Worm (Caenorhabditis elegans) whole organism, young adult: Measurements from ENCODE around the gene srx-51.

Source experiments
- B0019.2 ChIP-seq: fragments of 200-800 bp; sonication (Bioruptor generic); conservative IDR thresholded peaks from 2 replicates; pipeline ENCODE4 v1.3.6; 2022; ENCODE audit warnings: missing genetic modification reagents, missing genetic modification characterization, missing compliant biosample characterization
- B0035.1 ChIP-seq: sonication (generic microtip); optimal IDR thresholded peaks from 2 replicates; lab custom pipeline; 2016; ENCODE audit warnings: missing genetic modification characterization, mild to moderate bottlenecking, missing compliant biosample characterization, missing genotype, missing genetic modification reagents
- B0261.1 ChIP-seq: sonication (generic microtip); optimal IDR thresholded peaks from 2 replicates; lab custom pipeline; 2016; ENCODE audit warnings: mild to moderate bottlenecking, missing genetic modification characterization, moderate library complexity, missing compliant biosample characterization
- B0336.3 ChIP-seq: fragments of 200-800 bp; sonication (Bioruptor generic); IDR thresholded peaks from 2 replicates; pipeline ENCODE4 v1.3.6; 2022; ENCODE audit warnings: missing genetic modification characterization, missing compliant biosample characterization
- C06A6.2 ChIP-seq: fragments of 200-800 bp; sonication (Bioruptor generic); conservative IDR thresholded peaks from 2 replicates; pipeline ENCODE4 v1.3.6; 2022; ENCODE audit warnings: missing genetic modification characterization, missing compliant biosample characterization
- C17E4.6 ChIP-seq: fragments of 200-800 bp; sonication (Bioruptor generic); IDR thresholded peaks from 2 replicates; pipeline ENCODE4 v1.3.6; 2022; ENCODE audit warnings: missing genetic modification reagents, missing genetic modification characterization, missing compliant biosample characterization
- F52B5.7 ChIP-seq: sonication (generic microtip); optimal IDR thresholded peaks from 2 replicates; lab custom pipeline; 2016; ENCODE audit warnings: mild to moderate bottlenecking, missing genetic modification characterization, missing compliant biosample characterization
- F57C9.4 ChIP-seq: sonication (generic microtip); optimal IDR thresholded peaks from 2 replicates; lab custom pipeline; 2017; ENCODE audit warnings: mild to moderate bottlenecking, missing genetic modification characterization, missing compliant biosample characterization
- K12H6.12 ChIP-seq: fragments of 200-800 bp; sonication (Bioruptor generic); optimal IDR thresholded peaks from 2 replicates; lab custom pipeline; 2018; ENCODE audit warnings: mild to moderate bottlenecking, missing genetic modification characterization, missing compliant biosample characterization
- T07F8.4 ChIP-seq: sonication (generic microtip); optimal IDR thresholded peaks from 2 replicates; lab custom pipeline; 2016; ENCODE audit warnings: mild to moderate bottlenecking, missing genetic modification characterization, moderate library complexity, missing compliant biosample characterization
- Y53F4B.3 ChIP-seq: fragments of 200-800 bp; sonication (Bioruptor generic); IDR thresholded peaks from 2 replicates; pipeline ENCODE4 v1.3.6; 2022; ENCODE audit warnings: missing genetic modification reagents, missing genetic modification characterization, missing compliant biosample characterization
- Y95B8A.8 ChIP-seq: fragments of 200-800 bp; sonication (Bioruptor generic); IDR thresholded peaks from 2 replicates; pipeline ENCODE4 v1.3.6; 2022; ENCODE audit warnings: missing genetic modification reagents, missing genetic modification characterization, missing compliant biosample characterization
- aptf-2 ChIP-seq: fragments of 200-800 bp; sonication (Bioruptor generic); conservative IDR thresholded peaks from 2 replicates; pipeline ENCODE4 v1.3.6; 2022; ENCODE audit warnings: missing genetic modification reagents, missing genetic modification characterization, missing compliant biosample characterization
- atf-7 ChIP-seq: sonication (generic microtip); optimal IDR thresholded peaks from 2 replicates; lab custom pipeline; 2017; ENCODE audit warnings: mild to moderate bottlenecking, missing genetic modification characterization, missing compliant biosample characterization
- bed-1 ChIP-seq: fragments of 200-800 bp; sonication (Bioruptor generic); IDR thresholded peaks from 2 replicates; pipeline ENCODE4 v1.3.6; 2022; ENCODE audit warnings: missing genetic modification reagents, missing genetic modification characterization, missing compliant biosample characterization
- ceh-100 ChIP-seq: fragments of 200-800 bp; sonication (Bioruptor generic); IDR thresholded peaks from 2 replicates; pipeline ENCODE4 v1.3.6; 2022; ENCODE audit warnings: missing genetic modification reagents, missing genetic modification characterization, missing compliant biosample characterization
- ceh-79 ChIP-seq: sonication (generic microtip); optimal IDR thresholded peaks from 2 replicates; lab custom pipeline; 2017; ENCODE audit warnings: mild to moderate bottlenecking, missing genetic modification characterization, missing compliant biosample characterization
- chd-7 ChIP-seq: sonication (generic microtip); optimal IDR thresholded peaks from 2 replicates; lab custom pipeline; 2016; ENCODE audit warnings: mild to moderate bottlenecking, missing genetic modification characterization, moderate library complexity, missing compliant biosample characterization
- dpl-1 ChIP-seq: fragments of 150-350 bp; optimal IDR thresholded peaks from 2 replicates; lab custom pipeline; 2014; ENCODE audit warnings: missing biosample characterization, missing genetic modification reagents, missing genetic modification characterization
- egl-44 ChIP-seq: fragments of 200-800 bp; sonication (Bioruptor generic); IDR thresholded peaks from 2 replicates; pipeline ENCODE4 v1.3.6; 2022; ENCODE audit warnings: missing genetic modification reagents, missing genetic modification characterization, missing compliant biosample characterization
- fkh-3 ChIP-seq: sonication (generic microtip); optimal IDR thresholded peaks from 2 replicates; lab custom pipeline; 2016; ENCODE audit warnings: mild to moderate bottlenecking, missing genetic modification characterization, missing compliant biosample characterization
- hlh-26 ChIP-seq: fragments of 200-800 bp; sonication (Bioruptor generic); conservative IDR thresholded peaks from 2 replicates; pipeline ENCODE4 v1.3.6; 2022; ENCODE audit warnings: missing genetic modification reagents, missing genetic modification characterization, missing compliant biosample characterization
- hrde-1 ChIP-seq: sonication (generic microtip); optimal IDR thresholded peaks from 2 replicates; lab custom pipeline; 2016; ENCODE audit warnings: missing genetic modification characterization, mild to moderate bottlenecking, missing compliant biosample characterization, moderate library complexity, missing genotype, missing genetic modification reagents, borderline replicate concordance
- lag-1 ChIP-seq: fragments of 200-800 bp; sonication (Bioruptor generic); IDR thresholded peaks from 2 replicates; pipeline ENCODE4 v1.3.6; 2022; ENCODE audit warnings: missing genetic modification reagents, missing genetic modification characterization, missing compliant biosample characterization
- let-607 ChIP-seq, 2 experiments: fragments of 200-800 bp in 1 of 2; sonication (Bioruptor generic) in 1 of 2; sonication (generic microtip) in 1 of 2; optimal IDR thresholded peaks; 2 replicates each; lab custom pipeline; 2016 to 2018; ENCODE audit warnings: mild to moderate bottlenecking in 2 of 2, missing compliant biosample characterization in 2 of 2, missing genetic modification characterization in 2 of 2, moderate library complexity in 2 of 2, missing genotype in 1 of 2
- lin-26 ChIP-seq: fragments of 200-800 bp; sonication (Bioruptor generic); IDR thresholded peaks from 2 replicates; pipeline ENCODE4 v1.3.6; 2022; ENCODE audit warnings: missing genetic modification reagents, missing genetic modification characterization, missing compliant biosample characterization
- madf-10 ChIP-seq: sonication (generic microtip); optimal IDR thresholded peaks from 2 replicates; lab custom pipeline; 2016; ENCODE audit warnings: mild to moderate bottlenecking, missing genetic modification characterization, missing compliant biosample characterization
- madf-8 ChIP-seq: fragments of 200-800 bp; sonication (Bioruptor generic); conservative IDR thresholded peaks from 2 replicates; pipeline ENCODE4 v1.3.6; 2022; ENCODE audit warnings: missing genetic modification reagents, missing genetic modification characterization, missing compliant biosample characterization
- mel-28 ChIP-seq: sonication (generic microtip); optimal IDR thresholded peaks from 2 replicates; lab custom pipeline; 2016; ENCODE audit warnings: borderline replicate concordance, mild to moderate bottlenecking, missing genetic modification characterization, missing compliant biosample characterization
- nfya-1 ChIP-seq: sonication (generic microtip); optimal IDR thresholded peaks from 2 replicates; lab custom pipeline; 2017; ENCODE audit warnings: antibody characterized with exemption, missing compliant biosample characterization, missing genetic modification characterization, borderline replicate concordance; ENCODE audit not compliant: insufficient read depth
- nfyb-1 ChIP-seq: fragments of 200-800 bp; sonication (Bioruptor generic); IDR thresholded peaks from 2 replicates; pipeline ENCODE4 v1.3.6; 2022; ENCODE audit warnings: missing genetic modification reagents, missing genetic modification characterization, missing compliant biosample characterization
- nhr-120 ChIP-seq: fragments of 200-800 bp; sonication (Bioruptor generic); IDR thresholded peaks from 2 replicates; pipeline ENCODE4 v1.3.6; 2022; ENCODE audit warnings: missing genetic modification characterization, missing compliant biosample characterization
- pbrm-1 ChIP-seq: fragments of 200-800 bp; sonication (Bioruptor generic); IDR thresholded peaks from 2 replicates; pipeline ENCODE4 v1.3.6; 2022; ENCODE audit warnings: missing genetic modification reagents, missing genetic modification characterization, missing compliant biosample characterization
- snpc-3.4 ChIP-seq: sonication (generic microtip); optimal IDR thresholded peaks from 2 replicates; lab custom pipeline; 2017; ENCODE audit warnings: missing genetic modification characterization, mild to moderate bottlenecking, missing compliant biosample characterization, antibody characterized with exemption, moderate library complexity, missing genotype, missing genetic modification reagents
- tbx-9 ChIP-seq: sonication (generic microtip); optimal IDR thresholded peaks from 2 replicates; lab custom pipeline; 2016; ENCODE audit warnings: borderline replicate concordance, missing genetic modification characterization, inconsistent platforms, missing compliant biosample characterization
- tlf-1 ChIP-seq: fragments of 200-800 bp; sonication (Bioruptor generic); optimal IDR thresholded peaks from 2 replicates; lab custom pipeline; 2018; ENCODE audit warnings: mild to moderate bottlenecking, missing genetic modification characterization, missing compliant biosample characterization
- zim-3 ChIP-seq: sonication (generic microtip); optimal IDR thresholded peaks from 2 replicates; lab custom pipeline; 2017; ENCODE audit warnings: mild to moderate bottlenecking, missing genetic modification characterization, moderate library complexity, missing compliant biosample characterization
- ztf-28 ChIP-seq: fragments of 200-800 bp; sonication (Bioruptor generic); IDR thresholded peaks from 2 replicates; pipeline ENCODE4 v1.3.6; 2022; ENCODE audit warnings: missing genetic modification reagents, missing genetic modification characterization, missing compliant biosample characterization

The srx-51 gene

ce11 chrV:15303625-15304024 is 21.9 kb downstream of the srx-51 start, which contains the start of gene srx-48:
TSS of gene srx-48 (minus strand) at chrV:15303725.
- TF ChIP-seq K12H6.12 = no peak

ce11 chrV:15305502-15305901 is 23.8 kb downstream of the srx-51 start, which contains the start of gene T26H8.5:
TSS of gene T26H8.5 (minus strand) at chrV:15305602.
- TF ChIP-seq fkh-3 (tag; lab: Kevin White, UChicago) (no peak), madf-8 (no peak), hrde-1 (no peak), C17E4.6 (GFP tag; lab: Robert Waterston, UW) (no peak), ceh-79 (tag; lab: Kevin White, UChicago) (no peak), madf-10 (tag; lab: Kevin White, UChicago) (no peak), nfya-1 (tag; lab: Kevin White, UChicago) (no peak), zim-3 (tag; lab: Kevin White, UChicago) (no peak)

- TF ChIP-seq F57C9.4 (tag; lab: Kevin White, UChicago) (no peak), B0019.2 (GFP tag; lab: Robert Waterston, UW) (no peak), B0336.3 (GFP tag; lab: Robert Waterston, UW) (no peak), C17E4.6 (GFP tag; lab: Robert Waterston, UW) (no peak), B0035.1 (tag; lab: Kevin White, UChicago) (no peak), F52B5.7 (no peak), pbrm-1 (no peak), chd-7 (tag; lab: Kevin White, UChicago) (no peak), dpl-1 (no peak), nfyb-1 (GFP tag; lab: Robert Waterston, UW) (no peak), tbx-9 (no peak), Y53F4B.3 (GFP tag; lab: Robert Waterston, UW) (no peak), T07F8.4 (no peak), bed-1 (GFP tag; lab: Robert Waterston, UW) (no peak), C06A6.2 (no peak)
Measured at ce11 chrV:15306745-15307144, 25.0 kb downstream of the srx-51 start, which contains the start of gene T26H8.4. TSS of gene T26H8.4 (minus strand) at chrV:15306845.

ce11 chrV:15309011-15309410 is 27.3 kb downstream of the srx-51 start, which contains the start of gene srz-10:
TSS of gene srz-10 (minus strand) at chrV:15309098.
- TF ChIP-seq lag-1 (no peak), atf-7 (tag; lab: Kevin White, UChicago) (no peak), ceh-100 (GFP tag; lab: Robert Waterston, UW) (no peak)

- TF ChIP-seq lin-26 (no peak), hlh-26 (GFP tag; lab: Robert Waterston, UW) (no peak), B0261.1 (tag; lab: Kevin White, UChicago) (no peak)
Measured at ce11 chrV:15310780-15311179, 29.1 kb downstream of the srx-51 start, which contains the start of gene irld-62. TSS of gene irld-62 (plus strand) at chrV:15311080.

ce11 chrV:15313529-15313928 is 31.8 kb downstream of the srx-51 start:
- TF ChIP-seq madf-10 (tag; lab: Kevin White, UChicago) = no peak
- no peak for TF ChIP-seq ztf-28
- no peak for TF ChIP-seq Y95B8A.8 (GFP tag; lab: Robert Waterston, UW)
- no peak for TF ChIP-seq mel-28
- no peak for TF ChIP-seq let-607 (tag; optimal IDR thresholded peaks at IDR 0.05; lab: Kevin White, UChicago)
- TF ChIP-seq snpc-3.4 = no peak
- TF ChIP-seq nhr-120 = no peak
- no peak for TF ChIP-seq aptf-2 (GFP tag; lab: Robert Waterston, UW)
- no peak for TF ChIP-seq B0261.1 (tag; lab: Kevin White, UChicago)
- no peak for TF ChIP-seq tlf-1 (GFP tag; lab: Kevin White, UChicago)
- no peak for TF ChIP-seq K12H6.12
- no peak for TF ChIP-seq egl-44 (GFP tag; lab: Robert Waterston, UW)
- TF ChIP-seq B0336.3 (GFP tag; lab: Robert Waterston, UW) = no peak
